Fruit fly (Drosophila melanogaster) whole organism, prepupa: ENCODE results near the gene Cpr62Bb.

ENCODE experiments used
- Blimp-1 ChIP-seq: fragments of 200-800 bp; sonication (Bioruptor generic); optimal IDR thresholded peaks from 3 replicates; lab custom pipeline; 2017; ENCODE audit warnings: missing biosample characterization, missing genetic modification characterization, mild to moderate bottlenecking, moderate library complexity, missing genetic modification reagents
- CG10631 ChIP-seq: fragments of 200-800 bp; sonication (Bioruptor generic); optimal IDR thresholded peaks from 2 replicates; lab custom pipeline; 2016; ENCODE audit warnings: missing biosample characterization, missing genetic modification characterization
- CG10669 ChIP-seq: fragments of 200-800 bp; sonication (Bioruptor generic); optimal IDR thresholded peaks from 3 replicates; lab custom pipeline; 2018; ENCODE audit warnings: missing biosample characterization, mild to moderate bottlenecking, missing genetic modification characterization, moderate library complexity
- CG11294 ChIP-seq: fragments of 200-800 bp; sonication (Bioruptor generic); IDR thresholded peaks from 2 replicates; pipeline ENCODE4 v1.3.6; 2022; ENCODE audit warnings: missing biosample characterization, missing genetic modification characterization
- CG11902 ChIP-seq: fragments of 200-800 bp; sonication (Bioruptor generic); optimal IDR thresholded peaks from 3 replicates; lab custom pipeline; 2016; ENCODE audit warnings: missing biosample characterization, missing genetic modification characterization
- CG1621 ChIP-seq: fragments of 200-800 bp; sonication (Bioruptor generic); optimal IDR thresholded peaks from 3 replicates; lab custom pipeline; 2018; ENCODE audit warnings: missing biosample characterization, mild to moderate bottlenecking, missing genetic modification characterization
- CG3032 ChIP-seq: fragments of 200-800 bp; optimal IDR thresholded peaks from 2 replicates; lab custom pipeline; 2019; ENCODE audit warnings: missing biosample characterization, mild to moderate bottlenecking, missing genetic modification characterization, moderate library complexity
- CG31627 ChIP-seq: fragments of 200-800 bp; sonication (Bioruptor generic); optimal IDR thresholded peaks from 3 replicates; lab custom pipeline; 2016; ENCODE audit warnings: missing biosample characterization, missing genetic modification characterization
- CG32006 ChIP-seq: fragments of 200-800 bp; sonication (Bioruptor generic); optimal IDR thresholded peaks from 3 replicates; lab custom pipeline; 2017; ENCODE audit warnings: missing biosample characterization, mild to moderate bottlenecking, missing genetic modification characterization
- CG34406 ChIP-seq: fragments of 200-800 bp; sonication (Bioruptor generic); optimal IDR thresholded peaks from 3 replicates; lab custom pipeline; 2016; ENCODE audit warnings: missing biosample characterization, missing genetic modification characterization
- CG3919 ChIP-seq: fragments of 200-800 bp; sonication (Bioruptor generic); optimal IDR thresholded peaks from 3 replicates; lab custom pipeline; 2016; ENCODE audit warnings: missing biosample characterization, missing genetic modification characterization
- CG6163 ChIP-seq: fragments of 200-800 bp; sonication (Bioruptor generic); IDR thresholded peaks from 3 replicates; pipeline ENCODE4 v1.3.6; 2022; ENCODE audit warnings: missing biosample characterization, missing genetic modification characterization
- CG6276 ChIP-seq: fragments of 200-800 bp; sonication (Bioruptor generic); optimal IDR thresholded peaks from 2 replicates; lab custom pipeline; 2017; ENCODE audit warnings: missing biosample characterization, mild to moderate bottlenecking, missing genetic modification characterization
- CG6808 ChIP-seq: fragments of 200-800 bp; sonication (Bioruptor generic); optimal IDR thresholded peaks from 3 replicates; lab custom pipeline; 2017; ENCODE audit warnings: missing biosample characterization, missing genetic modification characterization, mild to moderate bottlenecking, moderate library complexity, missing genetic modification reagents
- CG8319 ChIP-seq: fragments of 200-800 bp; sonication (Bioruptor generic); optimal IDR thresholded peaks from 3 replicates; lab custom pipeline; 2016; ENCODE audit warnings: missing biosample characterization, missing genetic modification characterization
- CG8632 ChIP-seq: fragments of 200-800 bp; sonication (Bioruptor generic); optimal IDR thresholded peaks from 3 replicates; lab custom pipeline; 2016; ENCODE audit warnings: missing biosample characterization, missing genetic modification characterization
- Eip75B ChIP-seq: fragments of 200-800 bp; sonication (Bioruptor generic); optimal IDR thresholded peaks from 3 replicates; lab custom pipeline; 2016; ENCODE audit warnings: missing biosample characterization, missing genetic modification characterization
- Eip78C ChIP-seq: fragments of 200-800 bp; sonication (Bioruptor generic); peaks from one replicate; lab custom pipeline; 2016; ENCODE audit warnings: missing biosample characterization, missing genetic modification characterization
- Eip93F ChIP-seq: fragments of 200-800 bp; sonication (Bioruptor generic); optimal IDR thresholded peaks from 2 replicates; lab custom pipeline; 2016; ENCODE audit warnings: missing biosample characterization, mild to moderate bottlenecking, missing genetic modification characterization
- Ets21C ChIP-seq: fragments of 200-800 bp; sonication (Bioruptor generic); optimal IDR thresholded peaks from 3 replicates; lab custom pipeline; 2016; ENCODE audit warnings: missing biosample characterization, missing genetic modification characterization
- Ets96B ChIP-seq: fragments of 200-800 bp; optimal IDR thresholded peaks from 2 replicates; lab custom pipeline; 2019; ENCODE audit warnings: missing biosample characterization, mild to moderate bottlenecking, missing genetic modification characterization, moderate library complexity
- Gug ChIP-seq: fragments of 200-800 bp; sonication (Bioruptor generic); IDR thresholded peaks from 2 replicates; pipeline ENCODE4 v1.3.6; 2022; ENCODE audit warnings: missing biosample characterization, missing genetic modification characterization
- Hr38 ChIP-seq: sonication (Bioruptor generic); optimal IDR thresholded peaks from 2 replicates; lab custom pipeline; 2016; ENCODE audit warnings: missing biosample characterization, missing genetic modification characterization
- Hr39 ChIP-seq: fragments of 200-800 bp; sonication (Bioruptor generic); optimal IDR thresholded peaks from 2 replicates; lab custom pipeline; 2016; ENCODE audit warnings: missing biosample characterization, missing genetic modification characterization
- Hr4 ChIP-seq: fragments of 200-800 bp; sonication (Bioruptor generic); optimal IDR thresholded peaks from 3 replicates; lab custom pipeline; 2016; ENCODE audit warnings: missing biosample characterization, missing genetic modification characterization
- Met ChIP-seq: fragments of 200-800 bp; sonication (Bioruptor generic); optimal IDR thresholded peaks from 3 replicates; lab custom pipeline; 2016; ENCODE audit warnings: missing biosample characterization, missing genetic modification characterization
- OdsH ChIP-seq: fragments of 200-800 bp; sonication (Bioruptor generic); optimal IDR thresholded peaks from 3 replicates; lab custom pipeline; 2016; ENCODE audit warnings: missing biosample characterization, missing genetic modification characterization
- Smox ChIP-seq: fragments of 200-800 bp; sonication (Bioruptor generic); optimal IDR thresholded peaks from 3 replicates; lab custom pipeline; 2016; ENCODE audit warnings: missing biosample characterization, missing genetic modification characterization
- Sox14 ChIP-seq: fragments of 200-800 bp; sonication (Bioruptor generic); optimal IDR thresholded peaks from 3 replicates; lab custom pipeline; 2016; ENCODE audit warnings: missing biosample characterization, missing genetic modification characterization
- Sox15 ChIP-seq: fragments of 200-800 bp; sonication (Bioruptor generic); optimal IDR thresholded peaks from 3 replicates; lab custom pipeline; 2016; ENCODE audit warnings: missing biosample characterization, missing genetic modification characterization
- achi ChIP-seq: fragments of 200-800 bp; sonication (Bioruptor generic); optimal IDR thresholded peaks from 3 replicates; lab custom pipeline; 2016; ENCODE audit warnings: missing biosample characterization, missing genetic modification characterization
- cyc ChIP-seq: fragments of 200-800 bp; sonication (Bioruptor generic); optimal IDR thresholded peaks from 3 replicates; lab custom pipeline; 2016; ENCODE audit warnings: missing biosample characterization, missing genetic modification characterization
- dac ChIP-seq: fragments of 200-800 bp; sonication (Bioruptor generic); optimal IDR thresholded peaks from 2 replicates; lab custom pipeline; 2017; ENCODE audit warnings: missing biosample characterization, mild to moderate bottlenecking, missing genetic modification characterization
- dsx ChIP-seq: fragments of 200-800 bp; optimal IDR thresholded peaks from 3 replicates; lab custom pipeline; 2019; ENCODE audit warnings: missing biosample characterization, mild to moderate bottlenecking, missing genetic modification characterization, moderate library complexity; ENCODE audit not compliant: poor library complexity, severe bottlenecking
- eg ChIP-seq: fragments of 200-800 bp; sonication (Bioruptor generic); IDR thresholded peaks from 3 replicates; pipeline ENCODE4 v1.3.6; 2022; ENCODE audit warnings: missing biosample characterization, missing genetic modification characterization
- esn ChIP-seq: fragments of 200-800 bp; sonication (Bioruptor generic); optimal IDR thresholded peaks from 2 replicates; lab custom pipeline; 2016; ENCODE audit warnings: missing biosample characterization, mild to moderate bottlenecking, missing genetic modification characterization, moderate library complexity
- fd59A ChIP-seq: fragments of 200-800 bp; sonication (Bioruptor generic); optimal IDR thresholded peaks from 2 replicates; lab custom pipeline; 2017; ENCODE audit warnings: missing biosample characterization, mild to moderate bottlenecking, missing genetic modification characterization, missing genetic modification reagents
- fkh ChIP-seq: fragments of 200-800 bp; sonication (Bioruptor generic); optimal IDR thresholded peaks from 3 replicates; lab custom pipeline; 2017; ENCODE audit warnings: missing biosample characterization, mild to moderate bottlenecking, missing genetic modification characterization, moderate library complexity
- lz ChIP-seq: fragments of 200-800 bp; sonication (Bioruptor generic); optimal IDR thresholded peaks from 3 replicates; lab custom pipeline; 2016; ENCODE audit warnings: missing biosample characterization, missing genetic modification characterization
- pdm3 ChIP-seq: fragments of 200-800 bp; sonication (Bioruptor generic); optimal IDR thresholded peaks from 3 replicates; lab custom pipeline; 2016; ENCODE audit warnings: missing biosample characterization, missing genetic modification characterization
- salr ChIP-seq, 2 experiments: fragments of 200-800 bp; sonication (Bioruptor generic); optimal IDR thresholded peaks; 3 replicates each; lab custom pipeline; 2016 to 2018; ENCODE audit warnings: missing biosample characterization in 2 of 2, missing genetic modification characterization in 2 of 2, mild to moderate bottlenecking in 1 of 2
- spab ChIP-seq: fragments of 200-800 bp; sonication (Bioruptor generic); optimal IDR thresholded peaks from 2 replicates; lab custom pipeline; 2017; ENCODE audit warnings: missing biosample characterization, mild to moderate bottlenecking, missing genetic modification characterization, missing genetic modification reagents
- svp ChIP-seq: fragments of 200-800 bp; sonication (Bioruptor generic); peaks from one replicate; lab custom pipeline; 2016; ENCODE audit warnings: missing biosample characterization, missing genetic modification characterization
- vri ChIP-seq: fragments of 200-800 bp; sonication (Bioruptor generic); optimal IDR thresholded peaks from 3 replicates; lab custom pipeline; 2016; ENCODE audit warnings: missing biosample characterization, mild to moderate bottlenecking, missing genetic modification characterization

Cpr62Bb gene

dm6 chr3L:1865121-1865727, 30.3 kb upstream of the Cpr62Bb start, which contains the start of the genes HBS1 and CG12025 (continued):
- peak; percentile 40; the same call in 1 of the 2 replicates for TF ChIP-seq Gug (GFP tag; lab: Robert Waterston, UW)
- peak; percentile 12 for TF ChIP-seq CG6808 (GFP tag; lab: Kevin White, UChicago)
- TF ChIP-seq svp: peak; percentile 88
- TF ChIP-seq CG11294 (GFP tag; lab: Robert Waterston, UW): no peak
- TF ChIP-seq CG8632: no peak
- peak; percentile 55 for TF ChIP-seq esn (GFP tag; lab: Kevin White, UChicago)
- TF ChIP-seq CG10669 (GFP tag; lab: Kevin White, UChicago): peak; percentile 30
- peak; percentile 24 for TF ChIP-seq achi (GFP tag; lab: Kevin White, UChicago)
- TF ChIP-seq CG3032 (tag; lab: Kevin White, UChicago): peak; percentile 69
- peak; percentile 56 for TF ChIP-seq Hr4 (GFP tag; lab: Kevin White, UChicago)
- no peak for TF ChIP-seq Hr38 (GFP tag; lab: Kevin White, UChicago)
- TF ChIP-seq lz (GFP tag; lab: Kevin White, UChicago): peak; percentile 52
- peak; percentile 71; the same call in 1 of the 3 replicates for TF ChIP-seq eg (GFP tag; lab: Robert Waterston, UW)
- TF ChIP-seq Smox (GFP tag; lab: Kevin White, UChicago): no peak
- no peak for TF ChIP-seq Met (GFP tag; lab: Kevin White, UChicago)
- peak; percentile 85 for TF ChIP-seq Sox14
- no peak for TF ChIP-seq CG34406
- no peak for TF ChIP-seq pdm3 (GFP tag; lab: Kevin White, UChicago)
- TF ChIP-seq Hr39 (GFP tag; lab: Kevin White, UChicago): peak; percentile 73
- TF ChIP-seq CG8319 (GFP tag; lab: Kevin White, UChicago): no peak
- no peak for TF ChIP-seq fkh (GFP tag; lab: Kevin White, UChicago)
- TF ChIP-seq dac (GFP tag; lab: Kevin White, UChicago): peak; percentile 30
- TF ChIP-seq, all 60 proteins: peak for 32

dm6 chr3L:1861794-1862447, 27.0 kb upstream of the Cpr62Bb start, which contains the start of gene Rap1:
Gene Rap1, minus strand, starts transcription at chr3L:1862239.
- peak; percentile 42 for TF ChIP-seq CG8319 (GFP tag; lab: Kevin White, UChicago)
- TF ChIP-seq Hr4 (GFP tag; lab: Kevin White, UChicago): peak; percentile 17
- TF ChIP-seq Eip93F (GFP tag; lab: Kevin White, UChicago): peak; percentile 34
- no peak for TF ChIP-seq fd59A (GFP tag; lab: Kevin White, UChicago)
- TF ChIP-seq Eip75B (GFP tag; lab: Kevin White, UChicago): peak; percentile 53
- peak; percentile 21 for TF ChIP-seq svp
- no peak for TF ChIP-seq vri (GFP tag; lab: Kevin White, UChicago)
- TF ChIP-seq CG6808 (GFP tag; lab: Kevin White, UChicago): peak; percentile 57
- peak; percentile 49 for TF ChIP-seq Hr39 (GFP tag; lab: Kevin White, UChicago)
- peak; percentile 69 for TF ChIP-seq CG31627 (GFP tag; lab: Kevin White, UChicago)
- peak in 1 of 2 experiments; percentile 38 for TF ChIP-seq salr (GFP tag; optimal IDR thresholded peaks at IDR 0.05; lab: Kevin White, UChicago)
- no peak for TF ChIP-seq dac (GFP tag; lab: Kevin White, UChicago)
- peak; percentile 18 for TF ChIP-seq Sox15 (GFP tag; lab: Kevin White, UChicago)
- TF ChIP-seq Ets21C (GFP tag; lab: Kevin White, UChicago): peak; percentile 3
- TF ChIP-seq CG3032 (tag; lab: Kevin White, UChicago): peak; percentile 58
- TF ChIP-seq CG1621: no peak
- peak; percentile 48 for TF ChIP-seq CG32006 (GFP tag; lab: Kevin White, UChicago)
- peak; percentile 56 for TF ChIP-seq eg (GFP tag; lab: Robert Waterston, UW)
- peak; percentile 37 for TF ChIP-seq Blimp-1 (GFP tag; lab: Kevin White, UChicago)
- TF ChIP-seq achi (GFP tag; lab: Kevin White, UChicago): peak; percentile 31
- TF ChIP-seq CG10631 (GFP tag; lab: Kevin White, UChicago): peak; percentile 32
- TF ChIP-seq CG11294 (GFP tag; lab: Robert Waterston, UW): no peak; the same call in 1 of the 2 replicates
- TF ChIP-seq Gug (GFP tag; lab: Robert Waterston, UW): 0 out of 2 replicates have a peak, but pooled peaks have one; percentile 9
- peak; percentile 17 for TF ChIP-seq CG11902 (GFP tag; lab: Kevin White, UChicago)
- peak; percentile 56 for TF ChIP-seq esn (GFP tag; lab: Kevin White, UChicago)
- TF ChIP-seq dsx: no peak
- TF ChIP-seq Sox14: peak; percentile 21
- peak; percentile 29 for TF ChIP-seq CG6276 (GFP tag; lab: Kevin White, UChicago)
- TF ChIP-seq CG34406: no peak
- peak; percentile 42 for TF ChIP-seq pdm3 (GFP tag; lab: Kevin White, UChicago)
- TF ChIP-seq CG10669 (GFP tag; lab: Kevin White, UChicago): peak; percentile 6
- TF ChIP-seq CG3919 (GFP tag; lab: Kevin White, UChicago): peak; percentile 48
- TF ChIP-seq Ets96B (tag; lab: Kevin White, UChicago): peak; percentile 15
- peak; percentile 3 for TF ChIP-seq spab (GFP tag; lab: Kevin White, UChicago)
- TF ChIP-seq OdsH (GFP tag; lab: Kevin White, UChicago): peak; percentile 43
- TF ChIP-seq CG6163 (GFP tag; lab: Robert Waterston, UW): peak; percentile 58; the same call in 1 of the 3 replicates
- TF ChIP-seq cyc: peak; percentile 42
- TF ChIP-seq Met (GFP tag; lab: Kevin White, UChicago): peak; percentile 40
- TF ChIP-seq Eip78C (GFP tag; lab: Kevin White, UChicago): peak; percentile 69
